Fruit fly (Drosophila melanogaster): ENCODE measurements around the gene CG13287.

The CG13287 gene

dm6 chr3L:5882209-5882403, at the start of gene CG13287:
CG13287 (plus strand) TSS chr3L:5882304.
- TF ChIP-seq CG8478 (optimal IDR thresholded peaks at IDR 0.05) (no peak), CTCF (optimal IDR thresholded peaks at IDR 0.05) (no peak)

dm6 chr3L:5833761-5834160, 48.3 kb upstream of the CG13287 start:
- TF ChIP-seq CTCF (optimal IDR thresholded peaks at IDR 0.05) (no peak), CG8478 (optimal IDR thresholded peaks at IDR 0.05) (no peak)

dm6 chr3L:5834245-5834644, 47.9 kb upstream of the CG13287 start:
- TF ChIP-seq CTCF (optimal IDR thresholded peaks at IDR 0.05) = no peak
- no peak for TF ChIP-seq CG8478 (optimal IDR thresholded peaks at IDR 0.05)

- no peak for TF ChIP-seq CG8478 (optimal IDR thresholded peaks at IDR 0.05)
- no peak for TF ChIP-seq CTCF (optimal IDR thresholded peaks at IDR 0.05)
Measured at dm6 chr3L:5834798-5835197, 47.3 kb upstream of the CG13287 start.

- TF ChIP-seq CG8478 (optimal IDR thresholded peaks at IDR 0.05) = no peak
- TF ChIP-seq CTCF (optimal IDR thresholded peaks at IDR 0.05) = no peak
Measured at dm6 chr3L:5835431-5835830, 46.7 kb upstream of the CG13287 start.

- no peak for TF ChIP-seq CG8478 (optimal IDR thresholded peaks at IDR 0.05)
- no peak for TF ChIP-seq CTCF (optimal IDR thresholded peaks at IDR 0.05)
Measured at dm6 chr3L:5835887-5836646, 46.0 kb upstream of the CG13287 start.

- no peak for TF ChIP-seq CTCF (optimal IDR thresholded peaks at IDR 0.05)
- no peak for TF ChIP-seq CG8478 (optimal IDR thresholded peaks at IDR 0.05)
Measured at dm6 chr3L:5838295-5838694, 43.8 kb upstream of the CG13287 start.

- TF ChIP-seq CG8478 (optimal IDR thresholded peaks at IDR 0.05) (no peak), CTCF (optimal IDR thresholded peaks at IDR 0.05) (no peak)
Measured at dm6 chr3L:5838880-5839279, 43.2 kb upstream of the CG13287 start.

dm6 chr3L:5840847-5841246, 41.3 kb upstream of the CG13287 start:
- TF ChIP-seq CG8478 (optimal IDR thresholded peaks at IDR 0.05) = no peak
- TF ChIP-seq CTCF (optimal IDR thresholded peaks at IDR 0.05) = no peak

dm6 chr3L:5843895-5844576, 38.1 kb upstream of the CG13287 start:
- no peak for TF ChIP-seq CG8478 (optimal IDR thresholded peaks at IDR 0.05)
- no peak for TF ChIP-seq CTCF (optimal IDR thresholded peaks at IDR 0.05)

dm6 chr3L:5845466-5845865, 36.6 kb upstream of the CG13287 start, which contains the start of gene vn:
vn (minus strand) TSS chr3L:5845664.
- TF ChIP-seq CG8478 (optimal IDR thresholded peaks at IDR 0.05) = no peak
- no peak for TF ChIP-seq CTCF (optimal IDR thresholded peaks at IDR 0.05)

dm6 chr3L:5848929-5849328, 33.2 kb upstream of the CG13287 start:
- TF ChIP-seq CG8478 (optimal IDR thresholded peaks at IDR 0.05) = no peak
- TF ChIP-seq CTCF (optimal IDR thresholded peaks at IDR 0.05) = no peak

dm6 chr3L:5851636-5852035, 30.5 kb upstream of the CG13287 start:
- no peak for TF ChIP-seq CTCF (optimal IDR thresholded peaks at IDR 0.05)
- no peak for TF ChIP-seq CG8478 (optimal IDR thresholded peaks at IDR 0.05)

- TF ChIP-seq CTCF (optimal IDR thresholded peaks at IDR 0.05) = no peak
- TF ChIP-seq CG8478 (optimal IDR thresholded peaks at IDR 0.05) = no peak
Measured at dm6 chr3L:5855098-5855497, 27.0 kb upstream of the CG13287 start.

dm6 chr3L:5856081-5856826, 25.9 kb upstream of the CG13287 start:
- TF ChIP-seq CTCF (optimal IDR thresholded peaks at IDR 0.05) (no peak), CG8478 (optimal IDR thresholded peaks at IDR 0.05) (no peak)

dm6 chr3L:5856919-5857318, 25.2 kb upstream of the CG13287 start:
- no peak for TF ChIP-seq CTCF (optimal IDR thresholded peaks at IDR 0.05)
- TF ChIP-seq CG8478 (optimal IDR thresholded peaks at IDR 0.05) = no peak

Measured in S2 (cell line).